Fruit fly (Drosophila melanogaster) whole organism: ENCODE data around the gene CG4291.

Experiments
- CG8478 ChIP-seq: fragments of >200 bp; optimal IDR thresholded peaks from 2 replicates; lab custom pipeline; 2018; ENCODE audit warnings: inconsistent platforms
- Dll ChIP-seq: fragments of >200 bp; optimal IDR thresholded peaks from 2 replicates; lab custom pipeline; 2017
- EcR ChIP-seq, 2 experiments: fragments of >200 bp; optimal IDR thresholded peaks; 2 replicates each; lab custom pipeline; 2017; ENCODE audit warnings: missing biosample characterization in 2 of 2, missing genetic modification characterization in 2 of 2, missing genetic modification reagents in 2 of 2
- pan ChIP-seq: fragments of >200 bp; optimal IDR thresholded peaks from 2 replicates; lab custom pipeline; 2017
- usp ChIP-seq: fragments of >200 bp; optimal IDR thresholded peaks from 2 replicates; lab custom pipeline; 2017; ENCODE audit warnings: missing biosample characterization, missing genetic modification characterization, mixed read lengths

DNA sequence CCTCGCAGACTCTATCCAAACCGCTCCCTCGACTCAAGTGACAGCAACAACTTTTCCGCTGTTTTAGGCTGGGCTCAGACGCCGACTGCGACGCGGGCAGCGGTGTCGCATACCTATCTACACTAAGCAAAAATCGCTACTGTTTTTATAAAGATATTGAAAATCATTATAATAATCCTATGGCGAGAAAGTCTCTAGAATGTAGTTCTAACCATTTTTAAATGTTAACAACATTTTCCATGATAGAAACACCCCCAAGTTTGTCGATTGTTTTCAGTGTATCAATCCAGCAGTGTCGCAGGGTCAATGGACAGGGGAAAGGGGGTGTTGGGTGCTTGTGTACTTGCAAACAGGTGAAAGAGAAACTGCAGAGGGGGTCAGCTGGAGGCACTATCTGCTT, 13.3 kb upstream of the CG4291 start:
- TF ChIP-seq EcR (GFP tag; optimal IDR thresholded peaks at IDR 0.05; lab: Kevin White, UChicago), result no peak
- no peak for TF ChIP-seq CG8478 (lab: Kevin White, UChicago)
- TF ChIP-seq Dll (lab: Kevin White, UChicago), result no peak
- no peak for TF ChIP-seq pan (lab: Kevin White, UChicago)
- TF ChIP-seq usp (GFP tag; lab: Kevin White, UChicago), result no peak
